Worm (Caenorhabditis elegans) whole organism, L1 larva: Measurements from ENCODE around the gene fbxa-176.
"Not testable (repeated sequence)": the region's sequence is repeated elsewhere in the genome, so short reads cannot be mapped to it uniquely, and the experiment has no call there.

Experiments
- aly-2 ChIP-seq: fragments of 150-350 bp; optimal IDR thresholded peaks from 2 replicates; lab custom pipeline; 2014; ENCODE audit warnings: missing biosample characterization, missing genetic modification characterization
- ceh-82 ChIP-seq, 3 experiments: fragments of 150-350 bp in 1 of 3; sonication (generic microtip) in 2 of 3; optimal IDR thresholded peaks; 2 replicates each; lab custom pipeline; 2014 to 2017; ENCODE audit warnings: missing biosample characterization in 3 of 3, missing genetic modification characterization in 3 of 3
- ces-1 ChIP-seq: fragments of 150-350 bp; optimal IDR thresholded peaks from 2 replicates; lab custom pipeline; 2014; ENCODE audit warnings: missing biosample characterization, missing genetic modification reagents, missing genetic modification characterization
- dsc-1 ChIP-seq: sonication (generic microtip); optimal IDR thresholded peaks from 2 replicates; lab custom pipeline; 2016; ENCODE audit warnings: mild to moderate bottlenecking, missing genetic modification characterization, missing compliant biosample characterization
- efl-1 ChIP-seq, 4 experiments: fragments of 150-350 bp; optimal IDR thresholded peaks in 3 of 4; peaks in 1 of 4; 1 replicate in 1 of 4; 2 replicates in 3 of 4; lab custom pipeline; 2014; ENCODE audit warnings: missing biosample characterization in 2 of 4, missing genetic modification characterization in 2 of 4, missing genetic modification reagents in 2 of 4
- elt-2 ChIP-seq: sonication (generic microtip); optimal IDR thresholded peaks from 2 replicates; lab custom pipeline; 2016; ENCODE audit warnings: missing genetic modification characterization, mild to moderate bottlenecking, inconsistent platforms, missing compliant biosample characterization, missing genetic modification reagents
- grh-1 ChIP-seq: fragments of 200-800 bp; sonication (Bioruptor generic); IDR thresholded peaks from 2 replicates; pipeline ENCODE4 v1.3.6; 2022; ENCODE audit warnings: missing genetic modification reagents, missing genetic modification characterization, missing compliant biosample characterization
- mep-1 ChIP-seq: fragments of 150-350 bp; optimal IDR thresholded peaks from 2 replicates; lab custom pipeline; 2014; ENCODE audit warnings: missing biosample characterization, missing genetic modification characterization
- nhr-20 ChIP-seq: sonication (generic microtip); optimal IDR thresholded peaks from 2 replicates; lab custom pipeline; 2016; ENCODE audit warnings: mild to moderate bottlenecking, missing genetic modification characterization, missing compliant biosample characterization
- nhr-237 ChIP-seq: fragments of 150-350 bp; optimal IDR thresholded peaks from 2 replicates; lab custom pipeline; 2014; ENCODE audit warnings: missing biosample characterization, missing genetic modification characterization
- snpc-4 ChIP-seq: fragments of 150-350 bp; optimal IDR thresholded peaks from 2 replicates; lab custom pipeline; 2014; ENCODE audit warnings: missing biosample characterization, missing genetic modification characterization
- unc-86 ChIP-seq: sonication (generic microtip); optimal IDR thresholded peaks from 2 replicates; lab custom pipeline; 2016; ENCODE audit warnings: missing genetic modification characterization, missing compliant biosample characterization

fbxa-176 gene

DNA sequence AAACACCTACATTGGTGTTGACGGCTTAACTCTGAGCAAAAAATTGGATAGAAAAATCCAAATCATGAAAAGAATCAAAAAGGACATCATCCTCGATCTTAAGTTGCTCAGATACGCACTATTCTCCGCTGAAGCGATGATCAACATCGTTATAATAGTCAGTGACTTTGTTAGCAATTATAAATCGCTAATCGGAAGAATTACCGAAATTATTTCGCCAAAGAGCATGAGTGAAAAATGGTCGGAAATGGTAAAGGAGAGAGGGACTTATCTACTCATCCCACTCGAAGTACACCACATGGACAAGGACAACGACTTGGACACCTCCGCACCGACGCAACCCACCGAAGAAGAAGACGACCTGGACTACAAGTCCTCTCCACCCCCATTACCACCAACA lies 30.5 kb downstream of the fbxa-176 start:
- TF ChIP-seq efl-1 (optimal IDR thresholded peaks at IDR 0.05; lab: Kevin White, UChicago) (no peak), efl-1 (GFP tag; optimal IDR thresholded peaks at IDR 0.05 in 1 of 2; lab: Kevin White, UChicago) (peak in 1 of 2 experiments; percentile 63), aly-2 (tag; lab: Kevin White, UChicago) (no peak)

DNA sequence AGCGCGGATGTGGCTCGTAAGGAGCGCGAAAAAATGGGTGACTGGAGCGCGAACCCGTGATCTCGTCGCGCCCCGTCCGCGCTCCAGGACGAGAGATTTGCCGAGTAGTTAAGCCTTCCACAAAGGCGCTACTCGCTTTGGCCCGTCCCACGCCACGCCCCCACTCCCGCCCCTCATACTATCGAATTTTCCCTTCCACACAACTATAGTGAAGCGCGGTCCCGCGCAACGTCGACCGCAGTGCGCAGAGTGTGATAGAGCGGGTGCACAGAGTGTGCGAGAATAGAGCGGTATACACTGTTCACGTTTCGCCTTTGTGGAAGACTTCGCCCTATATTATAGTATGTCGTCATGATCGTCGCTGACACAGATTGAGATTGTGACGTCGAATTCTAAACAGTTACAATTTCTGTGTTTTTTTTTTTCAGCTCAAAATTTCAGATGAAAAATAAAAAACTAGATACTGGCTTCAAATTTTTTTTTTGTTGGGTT lies 34.9 kb downstream of the fbxa-176 start, which contains the start of gene fbxa-133:
TSS of gene fbxa-133 (plus strand) at position 442 of the 492 bp plus-strand sequence.
- not testable (repeated sequence) for TF ChIP-seq grh-1 (GFP tag; lab: Robert Waterston, UW); nhr-20 (tag; lab: Kevin White, UChicago); mep-1 (tag; lab: Kevin White, UChicago)

DNA sequence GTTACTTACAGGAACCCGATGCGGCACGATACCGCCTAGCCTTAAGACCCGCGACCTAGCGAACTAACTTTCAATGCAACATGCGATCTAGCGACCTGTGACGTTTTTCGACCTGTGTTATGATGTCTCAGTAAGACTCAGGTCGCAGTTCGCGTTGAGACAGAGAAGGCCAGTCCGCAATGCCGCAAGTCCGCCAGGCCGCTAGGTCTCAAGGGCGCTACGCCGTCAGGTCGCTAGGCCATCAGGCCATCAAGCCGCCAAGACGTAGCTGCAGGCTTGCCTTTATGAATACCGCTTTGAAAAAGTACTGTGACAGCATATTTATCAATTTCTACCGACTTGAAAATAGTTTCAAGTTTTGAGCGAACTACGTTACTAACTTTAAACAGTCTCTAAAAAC lies 46.2 kb downstream of the fbxa-176 start:
- TF ChIP-seq nhr-237 (tag; lab: Kevin White, UChicago) = no peak

DNA sequence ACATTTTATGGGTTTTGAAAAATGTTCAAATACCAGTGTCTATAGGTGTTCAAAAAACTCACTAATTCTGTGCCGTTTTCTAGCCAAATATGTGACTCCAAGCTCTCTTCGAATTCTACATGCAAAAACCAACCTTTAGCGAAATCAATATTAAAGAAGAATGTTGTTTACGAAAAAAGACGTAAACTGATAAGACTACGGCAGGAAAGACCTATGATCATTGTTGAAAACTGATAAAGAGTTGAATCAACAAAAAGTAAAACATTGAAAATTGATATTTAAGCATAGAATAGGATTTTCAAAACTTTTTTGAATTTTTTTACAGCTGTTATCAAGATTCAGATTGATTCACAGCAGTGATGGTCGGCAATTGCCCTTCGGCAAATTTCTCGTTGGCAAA lies 49.3 kb downstream of the fbxa-176 start, which contains the start of gene Y6G8.2:
TSS of gene Y6G8.2 (minus strand) at position 147 of the 400 bp plus-strand sequence.
- TF ChIP-seq dsc-1 (tag; lab: Kevin White, UChicago) = no peak
- TF ChIP-seq snpc-4 (tag; lab: Kevin White, UChicago) = no peak
- TF ChIP-seq nhr-20 (tag; lab: Kevin White, UChicago) = no peak
- no peak for TF ChIP-seq ceh-82 (tag; optimal IDR thresholded peaks at IDR 0.05; lab: Kevin White, UChicago)
- no peak for TF ChIP-seq unc-86 (tag; lab: Kevin White, UChicago)
- peak; percentile 52 for TF ChIP-seq elt-2 (tag; lab: Kevin White, UChicago)
- TF ChIP-seq ces-1 (GFP tag; lab: Kevin White, UChicago) = no peak
